Worm (Caenorhabditis elegans): ENCODE results near the gene ssp-33.

DNA sequence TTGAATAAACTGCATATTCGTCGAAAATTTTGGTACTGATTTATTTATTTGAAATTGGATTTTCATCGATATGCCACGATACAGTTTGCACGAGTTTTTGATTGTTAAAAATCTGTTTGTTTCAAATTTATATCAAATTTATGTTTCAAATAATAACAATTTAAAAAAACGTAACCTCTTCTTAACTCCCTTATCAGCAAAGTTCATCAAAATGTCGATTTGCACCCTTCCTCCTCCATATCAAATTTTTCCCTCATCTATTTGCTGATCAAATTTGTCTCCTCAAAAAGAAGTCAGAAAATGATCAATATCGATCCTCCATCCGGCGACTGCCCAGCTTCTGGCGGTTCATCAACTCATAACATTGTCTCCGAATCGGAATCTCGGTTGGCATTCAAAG is at the start of gene ssp-33:
- no peak for TF ChIP-seq ref-1 (GFP tag; conservative IDR thresholded peaks at IDR 0.05)
- TF ChIP-seq med-1 (GFP tag; optimal IDR thresholded peaks at IDR 0.05; ENCODE audit: insufficient read depth), result no peak
- TF ChIP-seq flt-1 (GFP tag; IDR thresholded peaks at IDR 0.05), result no peak
- TF ChIP-seq ztf-29 (GFP tag; IDR thresholded peaks at IDR 0.05), result no peak
- TF ChIP-seq T22C8.4 (GFP tag; IDR thresholded peaks at IDR 0.05), result no peak
- TF ChIP-seq cog-1 (tag; optimal IDR thresholded peaks at IDR 0.05), result no peak
- TF ChIP-seq klf-2 (GFP tag; conservative IDR thresholded peaks at IDR 0.05), result no peak

All from whole organism, midembryonic.